Worm (Caenorhabditis elegans) whole organism, L4/young adult: Measurements from ENCODE around the gene B0303.4.

Experiments
- W03F9.2 ChIP-seq: fragments of 150-350 bp; optimal IDR thresholded peaks from 2 replicates; lab custom pipeline; 2014; ENCODE audit warnings: missing biosample characterization, missing genetic modification characterization
- dao-5 ChIP-seq: sonication (generic microtip); optimal IDR thresholded peaks from 2 replicates; lab custom pipeline; 2016; ENCODE audit warnings: missing genotype, missing genetic modification characterization, moderate library complexity, missing compliant biosample characterization
- him-1 ChIP-seq: sonication (generic microtip); optimal IDR thresholded peaks from 2 replicates; lab custom pipeline; 2016; ENCODE audit warnings: missing genotype, missing genetic modification reagents, missing genetic modification characterization, missing compliant biosample characterization

The B0303.4 gene

DNA sequence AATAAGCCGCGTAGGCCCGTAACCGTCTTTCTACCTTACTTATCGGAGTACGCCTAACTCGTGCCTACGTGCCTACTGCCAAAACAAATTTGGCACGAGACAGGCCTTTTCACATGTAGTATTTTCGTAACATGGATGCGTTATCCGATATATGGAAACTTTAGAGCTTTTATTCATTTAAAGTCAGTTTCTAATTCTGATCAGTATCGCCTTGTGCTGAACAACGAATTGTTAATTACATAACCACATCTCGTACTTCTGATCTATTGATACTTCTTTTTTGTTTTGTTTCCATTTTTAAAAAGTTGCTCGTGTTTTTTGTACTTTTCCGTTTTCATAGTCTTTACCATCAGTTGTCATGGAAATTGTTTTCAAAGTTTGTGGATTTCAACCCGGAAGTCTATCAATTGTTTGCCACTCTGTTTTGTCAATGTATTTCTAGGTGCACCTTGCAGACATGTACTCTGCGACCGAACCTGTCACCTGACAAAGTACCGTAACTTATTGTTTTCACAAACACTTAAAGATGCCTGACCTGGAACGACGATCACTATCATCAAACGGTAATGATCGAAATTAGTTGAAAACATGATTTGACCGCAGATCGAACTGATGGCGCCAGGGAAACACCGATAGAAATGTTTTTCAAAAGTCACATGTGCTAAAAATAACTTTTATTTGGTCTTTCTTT, 31.8 kb upstream of the B0303.4 start:
- TF ChIP-seq W03F9.2 (tag; lab: Kevin White, UChicago) (no peak), him-1 (tag; lab: Kevin White, UChicago) (no peak), dao-5 (tag; lab: Kevin White, UChicago) (no peak)

DNA sequence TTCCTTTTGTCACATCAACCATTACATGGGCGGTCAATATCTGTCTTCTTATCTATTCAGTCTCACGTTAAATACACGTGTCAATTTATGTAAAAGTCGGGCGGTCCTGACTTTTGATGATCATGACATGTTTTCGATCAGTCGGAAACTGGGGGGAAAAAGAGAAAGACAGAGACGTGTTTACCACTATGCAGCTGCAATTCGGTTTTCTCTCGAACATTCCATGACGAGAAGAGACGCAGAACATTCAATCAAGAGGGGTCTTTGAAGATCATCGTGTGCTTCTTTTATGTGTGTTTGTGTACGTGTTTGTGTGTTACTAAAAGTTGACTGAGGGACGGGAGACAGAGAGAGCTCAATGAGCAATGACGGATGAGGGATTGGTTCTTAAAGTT, 31.3 kb upstream of the B0303.4 start:
- peak; percentile 76 for TF ChIP-seq him-1 (tag; lab: Kevin White, UChicago)
- TF ChIP-seq W03F9.2 (tag; lab: Kevin White, UChicago): peak; percentile 91
- TF ChIP-seq dao-5 (tag; lab: Kevin White, UChicago): no peak

DNA sequence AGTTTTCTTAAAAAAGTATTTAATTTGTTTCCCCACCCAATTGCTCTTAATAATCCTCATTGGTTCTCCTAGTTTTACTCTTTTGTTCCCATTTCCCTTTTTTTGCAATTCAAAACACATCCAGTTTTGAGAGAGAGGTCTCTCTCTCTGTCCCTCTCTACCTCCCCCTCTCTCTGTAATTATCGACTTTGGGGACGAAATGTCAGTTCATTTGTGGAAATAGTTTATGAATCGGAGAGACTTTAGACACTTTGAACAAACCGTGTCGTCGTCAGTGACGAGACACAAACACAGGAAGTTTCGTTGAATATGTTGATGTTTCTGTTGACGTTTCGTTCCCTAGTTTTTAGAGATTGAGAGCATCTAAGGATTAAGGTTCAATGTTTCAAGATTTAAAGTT, 26.5 kb upstream of the B0303.4 start:
- TF ChIP-seq him-1 (tag; lab: Kevin White, UChicago): no peak
- no peak for TF ChIP-seq dao-5 (tag; lab: Kevin White, UChicago)
- TF ChIP-seq W03F9.2 (tag; lab: Kevin White, UChicago): no peak

DNA sequence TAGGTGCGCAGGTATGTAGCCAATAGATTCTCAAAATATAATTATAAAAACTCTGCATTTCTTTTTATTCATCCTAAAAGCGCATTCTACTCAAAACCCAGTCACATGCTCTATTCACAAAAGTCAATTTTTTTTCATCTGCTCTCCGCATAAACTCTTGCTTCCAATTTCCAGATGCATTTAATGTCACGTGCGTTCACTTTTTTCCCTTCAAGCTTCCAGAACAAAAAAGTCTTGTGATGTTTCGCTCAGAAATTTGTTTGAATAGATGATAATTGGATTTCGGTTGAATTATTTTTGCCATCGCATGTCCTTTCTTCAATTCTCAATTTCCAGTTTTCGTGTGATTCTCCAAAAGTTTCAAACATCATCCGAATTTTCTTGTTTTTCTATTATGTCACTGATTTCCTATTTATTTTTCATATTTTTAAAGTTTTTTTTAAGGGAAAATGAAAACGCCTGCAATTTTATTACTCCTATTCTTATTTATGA, 24.7 kb upstream of the B0303.4 start, which contains the start of gene F22B7.1:
F22B7.1 (plus strand) TSS at position 442 of the 492 bp plus-strand sequence.
- TF ChIP-seq him-1 (tag; lab: Kevin White, UChicago): no peak

DNA sequence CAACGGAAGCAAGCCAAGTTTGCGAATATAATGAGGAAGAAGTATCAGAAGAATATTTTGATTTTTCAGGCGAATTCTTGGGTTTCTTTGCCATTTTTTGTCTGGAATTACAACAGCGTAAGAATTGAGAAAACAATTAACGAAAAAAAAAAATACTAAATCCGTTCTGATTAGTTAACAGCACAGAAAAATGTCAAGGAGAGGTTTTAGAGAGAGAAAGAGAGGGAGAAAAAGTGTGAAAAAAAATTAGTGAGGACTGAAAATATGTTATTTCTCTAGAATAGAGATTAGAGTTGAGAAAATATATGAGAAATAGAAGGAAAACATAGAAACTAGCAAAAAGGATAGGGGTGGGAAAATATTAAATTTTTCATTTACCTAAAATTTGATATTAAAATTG, 22.3 kb upstream of the B0303.4 start, which contains the start of gene dpy-19:
dpy-19 (minus strand) TSS at position 101 of the 400 bp plus-strand sequence.
- TF ChIP-seq him-1 (tag; lab: Kevin White, UChicago): no peak

DNA sequence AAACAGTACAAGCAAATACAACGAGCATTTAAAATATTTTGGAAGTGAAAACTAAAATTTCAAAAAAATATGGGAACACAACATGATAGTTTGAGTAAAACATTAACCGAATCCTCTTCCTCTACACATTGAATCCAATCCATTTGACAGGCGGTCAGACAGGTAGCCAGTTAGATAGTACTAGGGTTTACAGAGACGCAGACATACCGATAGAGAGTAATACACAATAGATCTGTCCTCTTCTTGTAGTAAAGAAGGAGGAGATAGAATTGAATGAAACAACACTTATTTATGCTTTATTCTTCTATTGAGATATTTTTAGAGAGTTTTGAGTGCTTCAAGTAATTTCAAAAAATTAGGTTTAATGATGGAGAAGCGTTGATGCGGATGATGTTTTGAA, 20.9 kb upstream of the B0303.4 start:
- no peak for TF ChIP-seq him-1 (tag; lab: Kevin White, UChicago)
- TF ChIP-seq W03F9.2 (tag; lab: Kevin White, UChicago): no peak
- TF ChIP-seq dao-5 (tag; lab: Kevin White, UChicago): no peak

DNA sequence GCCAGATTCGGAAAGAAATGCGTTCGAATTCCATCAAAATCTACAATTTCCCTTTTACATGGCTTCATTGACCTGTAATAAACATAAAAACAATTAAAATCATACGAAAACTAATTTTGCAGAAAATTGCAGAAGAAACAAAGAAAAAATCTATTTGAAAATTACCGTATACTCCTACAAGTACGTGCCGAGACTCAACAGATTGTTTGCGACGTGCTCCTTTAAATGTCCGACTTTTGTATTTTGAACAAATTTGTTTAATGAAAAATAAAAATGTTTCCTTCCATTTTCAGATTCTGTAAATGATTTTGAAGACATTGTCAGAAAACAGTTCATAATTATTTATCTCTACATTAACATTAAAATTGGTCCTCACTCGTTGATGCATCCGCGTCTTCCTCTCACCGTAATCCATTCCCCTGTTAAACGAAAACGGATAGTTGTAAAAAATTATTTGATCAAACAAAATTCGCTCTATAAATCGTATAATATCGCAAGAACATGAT, 14.6 kb upstream of the B0303.4 start, which contains the start of gene pgl-2:
pgl-2 (minus strand) TSS at position 456 of the 506 bp plus-strand sequence.
- TF ChIP-seq dao-5 (tag; lab: Kevin White, UChicago) (no peak), W03F9.2 (tag; lab: Kevin White, UChicago) (no peak), him-1 (tag; lab: Kevin White, UChicago) (no peak)

DNA sequence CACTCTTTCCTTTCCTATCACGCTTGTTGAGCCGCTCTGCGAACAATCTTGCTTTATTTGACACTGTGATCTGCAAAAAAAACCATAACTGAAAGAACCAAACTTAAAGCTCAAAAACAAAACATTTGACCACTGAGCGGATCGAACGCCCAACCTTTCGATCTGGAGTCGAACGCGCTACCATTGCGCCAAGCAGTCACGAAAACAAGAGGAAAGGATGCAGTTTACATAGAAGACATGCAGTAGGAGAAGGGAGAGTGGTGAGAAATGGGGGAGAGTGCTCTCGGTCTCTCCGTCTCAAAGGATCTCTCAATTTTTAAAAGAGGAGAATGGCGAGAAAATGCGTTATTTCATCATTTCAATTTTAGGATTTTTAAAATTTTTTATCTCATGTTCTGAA, 11.3 kb upstream of the B0303.4 start:
- peak; percentile 75 for TF ChIP-seq him-1 (tag; lab: Kevin White, UChicago)
- TF ChIP-seq dao-5 (tag; lab: Kevin White, UChicago): peak; percentile 61
- TF ChIP-seq W03F9.2 (tag; lab: Kevin White, UChicago): peak; percentile 18

DNA sequence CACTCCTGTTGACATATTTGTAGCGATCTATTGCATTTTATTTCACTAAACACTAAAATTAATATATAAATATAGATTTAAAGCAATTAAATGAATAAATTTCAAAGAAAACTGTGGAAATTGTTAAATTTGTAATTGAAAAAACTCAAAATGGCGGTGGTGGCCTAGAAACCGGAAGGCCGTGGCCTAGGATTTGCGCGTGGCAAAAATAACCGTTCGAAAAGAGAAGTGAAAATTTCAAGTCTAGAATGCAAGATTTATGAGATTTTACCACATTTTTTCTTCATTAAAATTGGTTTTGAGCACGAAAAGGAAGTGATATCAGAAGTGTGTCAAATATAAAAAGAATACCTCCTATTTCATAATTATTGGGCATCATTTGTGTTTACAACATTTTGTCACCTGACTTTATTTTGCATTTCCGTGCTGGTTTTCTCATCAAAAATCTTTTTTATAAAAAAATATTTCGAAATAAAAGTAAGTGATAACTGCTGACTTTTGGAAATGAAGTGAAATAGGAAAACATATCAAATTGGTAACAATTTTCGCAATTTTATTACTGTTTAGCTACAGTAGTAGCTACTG, 5.9 kb upstream of the B0303.4 start, which contains the start of gene fli-1:
fli-1 (minus strand) TSS at position 58 of the 585 bp plus-strand sequence.
- TF ChIP-seq dao-5 (tag; lab: Kevin White, UChicago) (no peak), W03F9.2 (tag; lab: Kevin White, UChicago) (peak; percentile 52)

DNA sequence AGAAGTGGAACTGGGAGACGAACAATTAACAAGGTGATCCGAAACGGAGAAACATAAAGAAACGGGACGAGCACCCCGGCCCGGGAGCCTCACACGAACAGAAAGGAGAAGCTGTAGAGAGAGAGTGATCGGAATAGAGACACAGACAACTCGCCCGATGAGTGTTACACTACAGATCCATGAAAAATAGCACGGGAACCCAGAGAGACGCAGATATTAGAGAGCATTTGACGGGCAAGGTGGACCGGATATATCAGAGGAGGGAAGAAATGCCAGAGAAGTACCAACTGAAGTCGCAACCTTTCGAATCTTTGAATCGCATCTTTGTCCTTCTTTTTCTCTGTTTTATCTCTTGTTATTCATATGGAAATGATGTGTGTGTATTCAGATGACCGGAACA, 5.2 kb upstream of the B0303.4 start, which contains the start of gene anmt-1:
anmt-1 (plus strand) TSS at position 388 of the 400 bp plus-strand sequence.
- TF ChIP-seq dao-5 (tag; lab: Kevin White, UChicago): no peak
- TF ChIP-seq W03F9.2 (tag; lab: Kevin White, UChicago): no peak
- TF ChIP-seq him-1 (tag; lab: Kevin White, UChicago): no peak

DNA sequence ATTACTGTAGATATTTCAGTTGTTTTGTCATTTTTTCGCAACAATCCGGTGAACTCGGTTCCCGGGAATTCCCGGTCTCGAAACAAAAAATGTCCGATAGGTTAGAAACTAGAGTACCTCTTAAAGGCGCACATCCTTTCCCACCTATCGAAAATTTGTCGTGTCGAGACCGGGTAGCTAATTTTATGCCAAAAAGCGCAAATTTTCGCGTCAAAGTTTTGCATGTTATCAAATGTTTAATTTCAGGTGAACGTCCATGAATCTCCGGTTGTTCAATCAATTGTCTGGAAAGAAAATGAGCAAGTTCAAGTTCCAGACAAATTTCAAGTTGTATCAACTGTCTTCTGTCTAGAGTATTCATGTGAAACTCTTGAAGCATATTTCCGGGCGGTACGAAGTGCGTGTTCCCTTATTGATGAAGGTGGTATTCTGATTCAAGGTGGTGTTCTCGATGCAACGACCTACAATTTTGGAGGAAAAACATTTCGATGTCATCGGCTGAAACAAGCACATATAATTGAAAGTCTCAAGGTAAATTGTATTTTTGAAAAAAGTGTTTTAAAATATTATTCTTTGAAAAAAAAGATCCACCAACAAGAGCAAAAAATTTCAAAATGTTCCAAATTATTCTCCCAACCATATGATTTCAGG, 3.9 kb upstream of the B0303.4 start:
- TF ChIP-seq dao-5 (tag; lab: Kevin White, UChicago): no peak
- TF ChIP-seq him-1 (tag; lab: Kevin White, UChicago): no peak
- no peak for TF ChIP-seq W03F9.2 (tag; lab: Kevin White, UChicago)

DNA sequence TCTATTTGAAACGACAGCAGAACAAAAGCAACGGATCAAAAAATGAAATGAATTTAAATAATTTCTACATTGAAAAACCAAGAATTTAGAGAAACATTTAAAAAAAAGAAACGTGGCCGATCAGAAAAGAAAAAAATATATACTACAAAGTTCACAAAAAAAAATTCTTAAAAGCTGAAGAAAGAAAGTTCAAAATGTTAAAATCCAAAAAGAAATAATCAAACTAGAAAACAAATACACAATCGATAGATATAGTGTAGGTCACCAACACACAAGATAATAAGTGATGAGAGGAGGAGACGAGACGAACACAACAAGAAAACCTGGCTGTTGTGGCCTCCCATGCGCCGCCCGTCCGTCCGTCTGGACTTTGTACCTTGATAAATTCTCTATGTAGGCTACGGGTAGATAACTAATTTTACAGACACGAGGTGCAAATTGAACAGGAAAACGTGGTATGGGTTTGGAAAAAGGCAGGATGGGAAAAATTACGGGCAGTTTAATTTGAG, 1.2 kb upstream of the B0303.4 start, which contains the start of gene hadb-1:
hadb-1 (minus strand) TSS at position 51 of the 509 bp plus-strand sequence.
- TF ChIP-seq him-1 (tag; lab: Kevin White, UChicago) (no peak), W03F9.2 (tag; lab: Kevin White, UChicago) (no peak), dao-5 (tag; lab: Kevin White, UChicago) (no peak)

DNA sequence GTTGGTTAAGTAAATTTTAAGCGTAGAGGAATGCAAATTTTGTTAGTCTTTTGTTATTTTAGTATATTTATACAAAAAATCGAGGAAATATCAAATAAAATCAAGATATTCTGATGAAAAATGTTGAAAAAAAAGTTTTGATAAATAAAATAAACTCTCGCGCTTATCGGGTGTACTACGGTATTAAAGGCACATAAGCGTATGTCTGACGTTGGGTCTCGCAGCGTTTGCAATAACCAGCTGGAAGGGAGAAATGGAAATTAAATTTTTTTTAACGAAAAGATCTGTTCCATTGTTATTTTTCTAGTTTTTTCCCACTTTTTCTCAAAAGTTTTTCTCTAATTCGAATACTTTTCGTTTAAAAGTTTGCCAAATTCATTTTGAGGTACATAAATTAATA, 507 bp upstream of the B0303.4 start:
- TF ChIP-seq W03F9.2 (tag; lab: Kevin White, UChicago) (no peak), him-1 (tag; lab: Kevin White, UChicago) (no peak), dao-5 (tag; lab: Kevin White, UChicago) (no peak)
